Worm (Caenorhabditis elegans) whole organism, L1 larva: ENCODE measurements around the gene apd-3.

Experiments
- ama-1 ChIP-seq: fragments of 150-350 bp; optimal IDR thresholded peaks from 2 replicates; lab custom pipeline; 2014
- dsc-1 ChIP-seq: sonication (generic microtip); optimal IDR thresholded peaks from 2 replicates; lab custom pipeline; 2016; ENCODE audit warnings: mild to moderate bottlenecking, missing genetic modification characterization, missing compliant biosample characterization
- lin-13 ChIP-seq: fragments of 150-350 bp; optimal IDR thresholded peaks from 2 replicates; lab custom pipeline; 2014; ENCODE audit warnings: missing biosample characterization, missing genetic modification reagents, missing genetic modification characterization
- nhr-11 ChIP-seq: fragments of 150-350 bp; optimal IDR thresholded peaks from 2 replicates; lab custom pipeline; 2014; ENCODE audit warnings: missing biosample characterization, missing genetic modification characterization
- pag-3 ChIP-seq: sonication (generic microtip); optimal IDR thresholded peaks from 2 replicates; lab custom pipeline; 2017; ENCODE audit warnings: missing genetic modification characterization, mild to moderate bottlenecking, missing compliant biosample characterization, antibody characterized with exemption, borderline replicate concordance; ENCODE audit not compliant: insufficient read depth
- pqm-1 ChIP-seq: sonication (generic microtip); optimal IDR thresholded peaks from 3 replicates; lab custom pipeline; 2017; ENCODE audit warnings: missing biosample characterization, missing genetic modification characterization
- sox-4 ChIP-seq: sonication (generic microtip); optimal IDR thresholded peaks from 2 replicates; lab custom pipeline; 2016; ENCODE audit warnings: missing genetic modification characterization, missing compliant biosample characterization
- unc-130 ChIP-seq: fragments of 150-350 bp; optimal IDR thresholded peaks from 2 replicates; lab custom pipeline; 2017; ENCODE audit warnings: missing biosample characterization, missing genetic modification characterization, inconsistent platforms

- TF ChIP-seq dsc-1 (tag; lab: Kevin White, UChicago) (no peak), nhr-11 (tag; lab: Kevin White, UChicago) (no peak), pag-3 (tag; lab: Kevin White, UChicago) (no peak), unc-130 (no peak), ama-1 (no peak), lin-13 (GFP tag; lab: Kevin White, UChicago) (no peak), pqm-1 (tag; lab: Kevin White, UChicago) (no peak), sox-4 (tag; lab: Kevin White, UChicago) (no peak)
Measured at ce11 chrII:3550352-3550751, 4.1 kb upstream of the apd-3 start, which contains the start of gene W10G11.19.
